Worm (Caenorhabditis elegans) whole organism, young adult: ENCODE data around the gene ZK512.7.

Source experiments
- F23B12.7 ChIP-seq: sonication (generic microtip); optimal IDR thresholded peaks from 2 replicates; lab custom pipeline; 2017; ENCODE audit warnings: missing genetic modification characterization, mild to moderate bottlenecking, missing compliant biosample characterization, antibody characterized with exemption, moderate library complexity; ENCODE audit not compliant: insufficient read depth
- F33H1.4 ChIP-seq: fragments of 200-800 bp; sonication (Bioruptor generic); IDR thresholded peaks from 2 replicates; pipeline ENCODE4 v1.3.6; 2022; ENCODE audit warnings: missing genetic modification reagents, missing genetic modification characterization, missing compliant biosample characterization
- F37B4.10 ChIP-seq: fragments of 200-800 bp; sonication (Bioruptor generic); IDR thresholded peaks from 2 replicates; pipeline ENCODE4 v1.3.6; 2022; ENCODE audit warnings: missing genetic modification characterization, missing compliant biosample characterization
- F39B2.1 ChIP-seq: fragments of 200-800 bp; sonication (Bioruptor generic); IDR thresholded peaks from 2 replicates; pipeline ENCODE4 v1.3.6; 2022; ENCODE audit warnings: missing genetic modification reagents, missing genetic modification characterization, missing compliant biosample characterization
- F57C9.4 ChIP-seq: sonication (generic microtip); optimal IDR thresholded peaks from 2 replicates; lab custom pipeline; 2017; ENCODE audit warnings: mild to moderate bottlenecking, missing genetic modification characterization, missing compliant biosample characterization
- T07F8.4 ChIP-seq: sonication (generic microtip); optimal IDR thresholded peaks from 2 replicates; lab custom pipeline; 2016; ENCODE audit warnings: mild to moderate bottlenecking, missing genetic modification characterization, moderate library complexity, missing compliant biosample characterization
- T26A5.8 ChIP-seq: sonication (generic microtip); optimal IDR thresholded peaks from 2 replicates; lab custom pipeline; 2016; ENCODE audit warnings: missing genetic modification characterization, missing compliant biosample characterization
- Y53F4B.3 ChIP-seq: fragments of 200-800 bp; sonication (Bioruptor generic); IDR thresholded peaks from 2 replicates; pipeline ENCODE4 v1.3.6; 2022; ENCODE audit warnings: missing genetic modification reagents, missing genetic modification characterization, missing compliant biosample characterization
- Y53G8AR.9 ChIP-seq: fragments of 200-800 bp; sonication (Bioruptor generic); conservative IDR thresholded peaks from 2 replicates; pipeline ENCODE4 v1.3.6; 2022; ENCODE audit warnings: missing genetic modification reagents, missing genetic modification characterization, missing compliant biosample characterization
- ama-1 ChIP-seq, 3 experiments: fragments of 150-350 bp in 1 of 3; sonication (generic microtip) in 2 of 3; optimal IDR thresholded peaks; 2 replicates each; lab custom pipeline; 2014 to 2018; ENCODE audit warnings: missing biosample characterization in 2 of 3, missing genetic modification characterization in 2 of 3, missing genetic modification reagents in 2 of 3
- aptf-2 ChIP-seq: fragments of 200-800 bp; sonication (Bioruptor generic); conservative IDR thresholded peaks from 2 replicates; pipeline ENCODE4 v1.3.6; 2022; ENCODE audit warnings: missing genetic modification reagents, missing genetic modification characterization, missing compliant biosample characterization
- aptf-3 ChIP-seq: fragments of 200-800 bp; sonication (Bioruptor generic); IDR thresholded peaks from 2 replicates; pipeline ENCODE4 v1.3.6; 2022; ENCODE audit warnings: missing genetic modification characterization, missing compliant biosample characterization
- ccch-3 ChIP-seq: fragments of 200-800 bp; sonication (Bioruptor generic); optimal IDR thresholded peaks from 2 replicates; lab custom pipeline; 2018; ENCODE audit warnings: mild to moderate bottlenecking, missing genetic modification characterization, missing compliant biosample characterization
- cebp-1 ChIP-seq, 2 experiments: fragments of 200-800 bp in 1 of 2; sonication (Bioruptor generic) in 1 of 2; sonication (generic microtip) in 1 of 2; IDR thresholded peaks in 1 of 2; optimal IDR thresholded peaks in 1 of 2; 2 replicates each; pipeline versions ENCODE4 v1.3.6 to Lab custom; 2017 to 2022; ENCODE audit warnings: missing compliant biosample characterization in 2 of 2, missing genetic modification characterization in 2 of 2, mild to moderate bottlenecking in 1 of 2, missing genetic modification reagents in 1 of 2, moderate library complexity in 1 of 2
- cebp-2 ChIP-seq: fragments of 200-800 bp; sonication (Bioruptor generic); IDR thresholded peaks from 2 replicates; pipeline ENCODE4 v1.3.6; 2022; ENCODE audit warnings: missing genetic modification characterization, missing compliant biosample characterization
- ceh-79 ChIP-seq: sonication (generic microtip); optimal IDR thresholded peaks from 2 replicates; lab custom pipeline; 2017; ENCODE audit warnings: mild to moderate bottlenecking, missing genetic modification characterization, missing compliant biosample characterization
- egl-18 ChIP-seq: fragments of 200-800 bp; sonication (Bioruptor generic); IDR thresholded peaks from 2 replicates; pipeline ENCODE4 v1.3.6; 2022; ENCODE audit warnings: missing genetic modification reagents, missing genetic modification characterization, missing compliant biosample characterization
- ekl-4 ChIP-seq: fragments of 200-800 bp; sonication (Bioruptor generic); IDR thresholded peaks from 2 replicates; pipeline ENCODE4 v1.3.6; 2022; ENCODE audit warnings: missing genetic modification reagents, missing genetic modification characterization, missing compliant biosample characterization
- ets-4 ChIP-seq: fragments of 200-800 bp; sonication (Bioruptor generic); optimal IDR thresholded peaks from 2 replicates; lab custom pipeline; 2018; ENCODE audit warnings: mild to moderate bottlenecking, missing genetic modification characterization, missing compliant biosample characterization
- fkh-3 ChIP-seq: sonication (generic microtip); optimal IDR thresholded peaks from 2 replicates; lab custom pipeline; 2016; ENCODE audit warnings: mild to moderate bottlenecking, missing genetic modification characterization, missing compliant biosample characterization
- gei-17 ChIP-seq: fragments of 200-800 bp; sonication (Bioruptor generic); optimal IDR thresholded peaks from 2 replicates; lab custom pipeline; 2018; ENCODE audit warnings: mild to moderate bottlenecking, missing genetic modification characterization, missing compliant biosample characterization
- hmg-1.2 ChIP-seq: fragments of 200-800 bp; sonication (Bioruptor generic); IDR thresholded peaks from 2 replicates; pipeline ENCODE4 v1.3.6; 2022; ENCODE audit warnings: missing genetic modification reagents, missing genetic modification characterization, missing compliant biosample characterization
- hmg-20 ChIP-seq: fragments of 200-800 bp; sonication (Bioruptor generic); IDR thresholded peaks from 2 replicates; pipeline ENCODE4 v1.3.6; 2022; ENCODE audit warnings: missing genetic modification reagents, missing genetic modification characterization, missing compliant biosample characterization
- hrde-1 ChIP-seq: sonication (generic microtip); optimal IDR thresholded peaks from 2 replicates; lab custom pipeline; 2016; ENCODE audit warnings: missing genetic modification characterization, mild to moderate bottlenecking, missing compliant biosample characterization, moderate library complexity, missing genotype, missing genetic modification reagents, borderline replicate concordance
- hsf-1 ChIP-seq: fragments of 200-800 bp; sonication (Bioruptor generic); IDR thresholded peaks from 2 replicates; pipeline ENCODE4 v1.3.6; 2022; ENCODE audit warnings: missing genetic modification reagents, missing genetic modification characterization, missing compliant biosample characterization
- let-526 ChIP-seq: fragments of 200-800 bp; sonication (Bioruptor generic); IDR thresholded peaks from 2 replicates; pipeline ENCODE4 v1.3.6; 2022; ENCODE audit warnings: missing genetic modification reagents, missing genetic modification characterization, missing compliant biosample characterization
- lin-26 ChIP-seq: fragments of 200-800 bp; sonication (Bioruptor generic); IDR thresholded peaks from 2 replicates; pipeline ENCODE4 v1.3.6; 2022; ENCODE audit warnings: missing genetic modification reagents, missing genetic modification characterization, missing compliant biosample characterization
- lin-35 ChIP-seq, 3 experiments: fragments of 150-350 bp in 2 of 3; sonication (generic microtip) in 1 of 3; optimal IDR thresholded peaks; 2 replicates each; lab custom pipeline; 2014 to 2018; ENCODE audit warnings: missing biosample characterization in 3 of 3, missing genetic modification characterization in 3 of 3, missing genetic modification reagents in 3 of 3
- lin-54 ChIP-seq: fragments of 200-800 bp; sonication (Bioruptor generic); optimal IDR thresholded peaks from 2 replicates; lab custom pipeline; 2018; ENCODE audit warnings: mild to moderate bottlenecking, missing genetic modification characterization, missing compliant biosample characterization
- madf-10 ChIP-seq: sonication (generic microtip); optimal IDR thresholded peaks from 2 replicates; lab custom pipeline; 2016; ENCODE audit warnings: mild to moderate bottlenecking, missing genetic modification characterization, missing compliant biosample characterization
- mcd-1 ChIP-seq: fragments of 200-800 bp; sonication (Bioruptor generic); IDR thresholded peaks from 2 replicates; pipeline ENCODE4 v1.3.6; 2022; ENCODE audit warnings: missing genetic modification reagents, missing genetic modification characterization, missing compliant biosample characterization
- mel-28 ChIP-seq: sonication (generic microtip); optimal IDR thresholded peaks from 2 replicates; lab custom pipeline; 2016; ENCODE audit warnings: borderline replicate concordance, mild to moderate bottlenecking, missing genetic modification characterization, missing compliant biosample characterization
- nfya-2 ChIP-seq: fragments of 200-800 bp; sonication (Bioruptor generic); IDR thresholded peaks from 2 replicates; pipeline ENCODE4 v1.3.6; 2022; ENCODE audit warnings: missing genetic modification reagents, missing genetic modification characterization, missing compliant biosample characterization
- nhr-80 ChIP-seq: sonication (generic microtip); optimal IDR thresholded peaks from 2 replicates; lab custom pipeline; 2016; ENCODE audit warnings: missing genetic modification characterization, missing compliant biosample characterization
- nhr-90 ChIP-seq: sonication (generic microtip); optimal IDR thresholded peaks from 2 replicates; lab custom pipeline; 2016; ENCODE audit warnings: missing genotype, mild to moderate bottlenecking, missing genetic modification characterization, missing compliant biosample characterization
- snpc-1.1 ChIP-seq: sonication (generic microtip); optimal IDR thresholded peaks from 2 replicates; lab custom pipeline; 2017; ENCODE audit warnings: missing genetic modification characterization, mild to moderate bottlenecking, missing compliant biosample characterization, antibody characterized with exemption, moderate library complexity, missing genotype, missing genetic modification reagents; ENCODE audit not compliant: insufficient read depth
- snpc-3.4 ChIP-seq: sonication (generic microtip); optimal IDR thresholded peaks from 2 replicates; lab custom pipeline; 2017; ENCODE audit warnings: missing genetic modification characterization, mild to moderate bottlenecking, missing compliant biosample characterization, antibody characterized with exemption, moderate library complexity, missing genotype, missing genetic modification reagents
- snpc-4 ChIP-seq, 5 experiments: fragments of 150-350 bp in 1 of 5; sonication (generic microtip) in 4 of 5; optimal IDR thresholded peaks; 2 replicates each; lab custom pipeline; 2014 to 2018; ENCODE audit warnings: missing genetic modification characterization in 5 of 5, missing biosample characterization in 3 of 5, antibody characterized with exemption in 2 of 5, mild to moderate bottlenecking in 2 of 5, missing compliant biosample characterization in 2 of 5, missing genotype in 2 of 5, moderate library complexity in 2 of 5, missing genetic modification reagents in 1 of 5
- somi-1 ChIP-seq: fragments of 200-800 bp; sonication (Bioruptor generic); optimal IDR thresholded peaks from 2 replicates; lab custom pipeline; 2018; ENCODE audit warnings: mild to moderate bottlenecking, missing genetic modification characterization, missing compliant biosample characterization
- ztf-28 ChIP-seq: fragments of 200-800 bp; sonication (Bioruptor generic); IDR thresholded peaks from 2 replicates; pipeline ENCODE4 v1.3.6; 2022; ENCODE audit warnings: missing genetic modification reagents, missing genetic modification characterization, missing compliant biosample characterization

The ZK512.7 gene

DNA sequence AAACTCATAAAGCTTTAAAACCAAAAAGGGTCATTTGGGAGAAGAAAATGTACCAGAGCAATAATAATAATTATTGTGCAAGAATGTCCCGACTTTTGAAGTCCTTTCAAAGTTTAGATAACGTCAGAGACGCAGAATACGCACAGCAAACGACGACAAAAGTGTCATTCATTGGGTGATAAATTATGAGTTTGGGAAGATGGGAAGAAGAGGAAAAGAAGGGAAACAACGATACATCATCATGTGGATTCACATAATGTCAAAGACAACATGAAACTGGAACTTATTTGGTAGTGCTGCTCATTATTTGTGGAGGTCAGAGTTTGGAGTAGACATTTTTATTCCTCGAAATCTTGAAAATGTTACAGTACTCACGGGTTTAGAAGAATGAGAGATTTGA is 39.4 kb upstream of the ZK512.7 start (continued):
- TF ChIP-seq aptf-2 (GFP tag; lab: Robert Waterston, UW): no peak
- no peak for TF ChIP-seq F33H1.4 (GFP tag; lab: Robert Waterston, UW)
- TF ChIP-seq lin-54 (GFP tag; lab: Kevin White, UChicago): no peak
- TF ChIP-seq nfya-2 (GFP tag; lab: Robert Waterston, UW): no peak
- TF ChIP-seq lin-26 (GFP tag; lab: Robert Waterston, UW): no peak
- TF ChIP-seq, all 124 proteins: peak for 0

DNA sequence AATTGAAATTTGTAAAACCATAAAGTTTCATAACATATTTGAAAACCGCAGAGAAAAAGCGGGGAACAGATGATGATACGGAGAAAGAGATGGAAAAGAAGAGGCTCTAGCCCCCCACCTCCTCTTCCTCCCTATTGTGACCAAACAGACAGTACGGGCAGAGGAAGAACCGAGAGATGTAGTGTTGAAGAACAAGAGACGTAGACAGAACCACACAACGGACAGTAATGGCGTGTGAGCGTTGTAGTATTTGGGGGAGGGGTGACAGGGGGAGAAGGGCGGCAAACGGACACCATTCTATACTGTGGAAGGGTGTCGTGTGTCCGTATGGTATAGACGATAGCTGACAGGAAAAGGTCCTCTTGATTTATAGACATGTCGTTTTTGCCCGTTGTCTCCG is 37.5 kb upstream of the ZK512.7 start:
- TF ChIP-seq nhr-80 (tag; lab: Kevin White, UChicago) (peak; percentile 47), hrde-1 (tag; lab: Kevin White, UChicago) (no peak), hmg-1.2 (peak; percentile 77; the same call in 1 of the 2 replicates)

DNA sequence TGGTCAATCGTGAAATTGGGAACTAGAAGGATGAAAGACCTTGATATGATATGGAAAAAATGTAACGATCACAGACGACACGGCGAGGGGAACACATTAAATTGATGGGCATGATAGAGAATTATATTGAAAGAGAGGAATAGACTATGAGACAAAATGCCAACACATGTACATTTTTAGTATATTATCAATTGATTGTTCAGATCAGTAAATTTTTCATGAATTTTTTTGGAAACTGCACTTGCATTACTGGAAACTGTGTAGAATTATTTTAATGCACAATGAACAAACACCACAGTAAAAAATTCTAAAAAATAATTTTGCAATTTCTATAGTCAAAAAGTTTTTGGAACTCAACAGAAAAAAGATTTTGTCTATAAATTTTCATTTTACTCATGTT is 34.7 kb upstream of the ZK512.7 start:
- no peak for TF ChIP-seq F23B12.7 (tag; lab: Kevin White, UChicago)
- TF ChIP-seq T07F8.4: no peak
- no peak for TF ChIP-seq snpc-4 (GFP tag; optimal IDR thresholded peaks at IDR 0.05; lab: Kevin White, UChicago)
- TF ChIP-seq snpc-4 (tag; optimal IDR thresholded peaks at IDR 0.05; lab: Kevin White, UChicago): no peak
- no peak for TF ChIP-seq mel-28 (tag; lab: Kevin White, UChicago)
- no peak for TF ChIP-seq F39B2.1 (GFP tag; lab: Robert Waterston, UW)
- no peak for TF ChIP-seq cebp-2 (GFP tag; lab: Robert Waterston, UW)

DNA sequence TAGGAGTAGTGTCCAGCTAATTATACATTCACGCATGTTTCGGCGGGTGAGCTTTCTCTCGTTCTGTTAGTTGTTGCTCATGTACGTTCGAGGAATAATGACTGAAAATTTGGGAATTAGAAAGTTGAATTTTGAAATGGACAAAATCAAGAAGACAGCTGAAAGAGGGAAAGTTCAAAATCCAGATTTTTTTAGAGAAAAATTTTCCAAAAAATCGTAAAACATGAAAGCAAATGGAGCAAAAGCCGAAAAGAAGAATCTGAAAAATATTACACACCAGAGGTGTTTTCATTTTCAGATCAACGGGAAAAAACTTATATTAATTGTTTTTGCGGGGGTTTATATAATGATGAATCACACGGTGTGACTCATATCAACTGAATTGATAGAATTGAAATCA is 34.2 kb upstream of the ZK512.7 start, which contains the start of gene ina-1:
TSS of gene ina-1 (minus strand) at position 101 of the 400 bp plus-strand sequence.
- TF ChIP-seq nfya-2 (GFP tag; lab: Robert Waterston, UW) (no peak), madf-10 (tag; lab: Kevin White, UChicago) (no peak), T26A5.8 (tag; lab: Kevin White, UChicago) (no peak), ceh-79 (tag; lab: Kevin White, UChicago) (no peak), nhr-90 (tag; lab: Kevin White, UChicago) (no peak), hmg-1.2 (no peak), somi-1 (GFP tag; lab: Kevin White, UChicago) (no peak), T07F8.4 (no peak), ets-4 (GFP tag; lab: Kevin White, UChicago) (no peak), hrde-1 (tag; lab: Kevin White, UChicago) (no peak), snpc-3.4 (no peak), ama-1 (optimal IDR thresholded peaks at IDR 0.05; lab: Kevin White, UChicago) (no peak), ama-1 (GFP tag; optimal IDR thresholded peaks at IDR 0.05; lab: Kevin White, UChicago) (no peak), snpc-1.1 (tag; lab: Kevin White, UChicago) (no peak), ztf-28 (no peak), Y53F4B.3 (GFP tag; lab: Robert Waterston, UW) (no peak), cebp-1 (GFP tag; IDR thresholded peaks at IDR 0.05; lab: Robert Waterston, UW) (no peak), cebp-1 (tag; optimal IDR thresholded peaks at IDR 0.05; lab: Kevin White, UChicago) (no peak), F57C9.4 (no peak), Y53G8AR.9 (GFP tag; lab: Robert Waterston, UW) (no peak), ccch-3 (GFP tag; lab: Kevin White, UChicago) (no peak)

DNA sequence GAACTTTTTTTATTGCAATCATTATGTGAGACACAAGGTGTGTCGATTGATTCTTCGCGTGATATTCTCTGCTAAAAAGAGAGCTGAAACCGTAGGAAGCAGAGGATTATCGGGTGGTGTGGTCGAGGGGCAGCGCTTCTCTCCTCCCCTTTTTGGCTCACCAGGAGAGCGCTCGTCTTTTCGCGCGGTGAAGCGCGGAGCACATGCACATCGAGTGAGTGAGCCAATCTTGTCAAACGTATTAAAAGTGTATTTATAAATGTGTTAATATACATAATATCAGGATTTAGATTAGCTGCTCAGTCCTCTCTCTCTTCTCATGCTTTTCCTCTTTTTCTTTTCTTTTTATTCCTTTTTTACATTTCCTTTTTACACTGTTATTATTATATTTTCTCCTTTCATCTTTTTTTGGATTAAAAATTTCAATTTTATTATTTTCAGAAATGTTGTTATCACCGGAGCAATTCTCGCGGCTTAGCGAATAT is 24.2 kb upstream of the ZK512.7 start, which contains the start of gene dgk-3:
TSS of gene dgk-3 (plus strand) at position 435 of the 485 bp plus-strand sequence.
- TF ChIP-seq fkh-3 (tag; lab: Kevin White, UChicago) (no peak), lin-35 (GFP tag; optimal IDR thresholded peaks at IDR 0.05; lab: Kevin White, UChicago) (no peak), hsf-1 (GFP tag; lab: Robert Waterston, UW) (no peak), somi-1 (GFP tag; lab: Kevin White, UChicago) (no peak), let-526 (GFP tag; lab: Robert Waterston, UW) (no peak), aptf-3 (no peak), mcd-1 (GFP tag; lab: Robert Waterston, UW) (no peak), aptf-2 (GFP tag; lab: Robert Waterston, UW) (no peak), F37B4.10 (GFP tag; lab: Robert Waterston, UW) (no peak), egl-18 (no peak), cebp-2 (GFP tag; lab: Robert Waterston, UW) (no peak), hmg-20 (no peak), gei-17 (GFP tag; lab: Kevin White, UChicago) (no peak), ekl-4 (GFP tag; lab: Robert Waterston, UW) (no peak)
